Worm (Caenorhabditis elegans) whole organism, L4 larva: ENCODE measurements around the gene F46B6.5.

ENCODE experiments used
- aly-2 ChIP-seq: sonication (generic microtip); optimal IDR thresholded peaks from 2 replicates; lab custom pipeline; 2018; ENCODE audit warnings: missing biosample characterization, missing genetic modification characterization
- dmd-6 ChIP-seq: fragments of 200-800 bp; sonication (Bioruptor generic); IDR thresholded peaks from 2 replicates; pipeline ENCODE4 v1.3.6; 2022; ENCODE audit warnings: missing genetic modification reagents, missing genetic modification characterization, missing compliant biosample characterization
- fkh-10 ChIP-seq: fragments of 150-350 bp; optimal IDR thresholded peaks from 2 replicates; lab custom pipeline; 2014; ENCODE audit warnings: missing biosample characterization, missing genetic modification reagents, missing genetic modification characterization
- hif-1 ChIP-seq, 2 experiments: sonication (generic microtip); optimal IDR thresholded peaks; 2 replicates each; lab custom pipeline; 2016 to 2017; ENCODE audit warnings: missing compliant biosample characterization in 2 of 2, missing genetic modification characterization in 2 of 2, missing genetic modification reagents in 2 of 2, missing genotype in 2 of 2, mild to moderate bottlenecking in 1 of 2
- hmg-1.1 ChIP-seq: fragments of 200-800 bp; sonication (Bioruptor generic); IDR thresholded peaks from 2 replicates; pipeline ENCODE4 v1.3.6; 2022; ENCODE audit warnings: missing genetic modification reagents, missing genetic modification characterization, missing compliant biosample characterization
- jun-1 ChIP-seq: fragments of 150-350 bp; optimal IDR thresholded peaks from 2 replicates; lab custom pipeline; 2014; ENCODE audit warnings: missing biosample characterization, missing genetic modification reagents, missing genetic modification characterization
- mdl-1 ChIP-seq, 2 experiments: fragments of 150-350 bp in 1 of 2; sonication (generic microtip) in 1 of 2; optimal IDR thresholded peaks; 2 replicates each; lab custom pipeline; 2014 to 2017; ENCODE audit warnings: missing biosample characterization in 2 of 2, missing genetic modification characterization in 2 of 2
- pha-4 ChIP-seq, 2 experiments: fragments of 150-350 bp in 1 of 2; fragments of 200-800 bp in 1 of 2; sonication (Bioruptor generic) in 1 of 2; IDR thresholded peaks in 1 of 2; optimal IDR thresholded peaks in 1 of 2; 2 replicates each; pipeline versions ENCODE4 v1.3.6 to Lab custom; 2014 to 2022; ENCODE audit warnings: missing genetic modification characterization in 2 of 2, missing genetic modification reagents in 2 of 2, missing biosample characterization in 1 of 2, missing compliant biosample characterization in 1 of 2

DNA sequence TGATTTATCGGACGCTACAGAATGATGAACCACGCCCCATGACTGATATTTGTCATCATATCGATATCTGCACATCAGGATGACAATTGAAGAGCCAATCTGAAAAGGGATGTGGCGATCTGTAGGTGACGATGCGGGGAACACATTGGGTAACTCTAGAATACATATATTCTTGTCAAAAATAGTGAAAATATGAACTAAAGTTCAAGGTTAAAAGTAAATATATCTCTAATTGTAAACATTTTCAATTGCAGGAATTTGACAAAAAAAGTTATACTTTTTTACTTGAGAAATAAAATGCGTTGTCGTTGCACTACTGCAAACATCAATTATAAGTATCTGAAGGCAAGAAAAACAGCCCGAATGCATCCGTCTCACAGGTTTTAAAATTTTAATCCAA, 30.0 kb downstream of the F46B6.5 start, which contains the start of gene F58E6.6:
- TF ChIP-seq fkh-10 (GFP tag; lab: Kevin White, UChicago) (no peak), pha-4 (GFP tag; IDR thresholded peaks at IDR 0.05; lab: Robert Waterston, UW) (no peak), pha-4 (tag; optimal IDR thresholded peaks at IDR 0.05; lab: Kevin White, UChicago) (no peak), jun-1 (tag; lab: Kevin White, UChicago) (no peak), dmd-6 (GFP tag; lab: Robert Waterston, UW) (no peak), hmg-1.1 (no peak), hif-1 (tag; optimal IDR thresholded peaks at IDR 0.05; lab: Kevin White, UChicago) (no peak), mdl-1 (tag; optimal IDR thresholded peaks at IDR 0.05; lab: Kevin White, UChicago) (no peak), aly-2 (tag; lab: Kevin White, UChicago) (no peak)
